Fruit fly (Drosophila melanogaster): ENCODE data around the gene path.

DNA sequence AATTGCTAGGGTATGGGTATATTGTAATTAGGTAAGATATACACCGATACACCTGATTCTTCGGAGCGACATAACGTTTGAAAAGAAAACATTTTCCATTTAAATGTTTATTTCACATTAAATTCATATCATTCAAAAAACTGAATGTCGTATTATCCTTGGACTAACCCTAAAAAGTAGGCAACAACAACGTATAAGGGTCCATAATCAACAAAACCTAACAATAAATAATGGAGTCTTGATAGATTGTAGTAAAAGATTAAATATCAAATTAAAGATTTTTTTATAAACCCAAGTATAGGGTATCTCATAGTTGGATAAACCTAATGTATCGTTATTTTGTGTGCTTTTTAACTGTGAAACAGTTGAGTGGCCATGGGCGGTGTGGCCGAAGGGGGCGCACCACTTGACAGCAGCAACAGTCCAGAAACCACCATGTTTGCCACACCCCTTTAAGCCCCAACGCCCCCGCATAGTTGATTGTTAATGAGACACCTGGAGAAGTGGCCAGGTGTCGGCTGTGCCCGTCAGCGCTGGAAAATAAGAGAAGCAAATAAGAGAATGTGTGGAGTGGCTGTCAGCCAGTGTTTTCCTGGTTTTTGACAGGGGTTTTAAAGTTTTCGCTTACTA lies 36.8 kb downstream of the path start:
- TF ChIP-seq cic (GFP tag; optimal IDR thresholded peaks at IDR 0.05) (no peak), kay (GFP tag; ENCODE audit: borderline replicate concordance) (no peak), bab1 (GFP tag; optimal IDR thresholded peaks at IDR 0.05) (peak; percentile 3), CG7101 (tag; optimal IDR thresholded peaks at IDR 0.05) (no peak), ovo (GFP tag; optimal IDR thresholded peaks at IDR 0.05) (no peak), Mnt (GFP tag; optimal IDR thresholded peaks at IDR 0.05) (no peak)
